Fruit fly (Drosophila melanogaster): ENCODE data around the gene mRpL27.

DNA sequence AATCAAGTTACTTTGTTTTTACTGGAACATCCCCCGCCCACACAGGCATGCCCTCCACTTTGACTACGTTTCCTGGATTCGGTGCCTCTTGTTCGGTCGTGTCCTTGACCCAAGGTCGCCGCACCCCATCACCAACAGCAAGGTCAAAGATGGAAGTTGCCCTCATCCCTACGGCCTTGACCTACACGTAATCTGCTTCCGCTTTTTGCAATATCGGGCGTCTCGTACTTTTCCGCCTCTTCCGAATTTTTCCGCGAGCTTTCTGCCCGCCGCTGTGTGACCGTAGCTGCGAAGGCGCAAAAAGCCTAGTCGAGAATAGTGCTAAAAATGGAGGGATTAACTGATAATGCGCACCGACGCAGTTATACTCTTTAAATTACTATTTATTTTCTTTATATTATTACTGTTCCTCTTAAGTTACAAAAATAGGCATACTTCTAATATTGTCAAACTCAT is 2.9 kb downstream of the mRpL27 start, which contains the start of gene Gs1l:
- no peak for TF ChIP-seq usp (GFP tag; optimal IDR thresholded peaks at IDR 0.05)
- TF ChIP-seq Dll (optimal IDR thresholded peaks at IDR 0.05): no peak
- no peak for TF ChIP-seq EcR (GFP tag; optimal IDR thresholded peaks at IDR 0.05)
- no peak for TF ChIP-seq pan (optimal IDR thresholded peaks at IDR 0.05)
